Worm (Caenorhabditis elegans) whole organism, late embryonic: ENCODE results near the gene clec-208.
A peak's percentile ranks its signal among the peaks of the same experiment; 100 is the strongest.

ENCODE experiments used
- F13H6.1 ChIP-seq: sonication (generic microtip); optimal IDR thresholded peaks from 2 replicates; lab custom pipeline; 2016; ENCODE audit warnings: missing genetic modification characterization, missing compliant biosample characterization
- T23F11.4 ChIP-seq: fragments of 200-800 bp; sonication (Bioruptor generic); optimal IDR thresholded peaks from 2 replicates; lab custom pipeline; 2018; ENCODE audit warnings: mild to moderate bottlenecking, missing genetic modification characterization, missing compliant biosample characterization
- Y22D7AL.16 ChIP-seq: sonication (generic microtip); optimal IDR thresholded peaks from 2 replicates; lab custom pipeline; 2016; ENCODE audit warnings: missing genetic modification characterization, missing compliant biosample characterization
- ceh-18 ChIP-seq: sonication (generic microtip); optimal IDR thresholded peaks from 2 replicates; lab custom pipeline; 2016; ENCODE audit warnings: missing genetic modification characterization, missing compliant biosample characterization
- ceh-19 ChIP-seq: fragments of 200-800 bp; sonication (Bioruptor generic); optimal IDR thresholded peaks from 2 replicates; lab custom pipeline; 2018; ENCODE audit warnings: mild to moderate bottlenecking, missing genetic modification characterization, missing compliant biosample characterization
- ceh-31 ChIP-seq: sonication (generic microtip); optimal IDR thresholded peaks from 2 replicates; lab custom pipeline; 2016; ENCODE audit warnings: missing genetic modification characterization, missing compliant biosample characterization
- ceh-34 ChIP-seq: sonication (generic microtip); optimal IDR thresholded peaks from 2 replicates; lab custom pipeline; 2016; ENCODE audit warnings: mild to moderate bottlenecking, missing genetic modification characterization, missing compliant biosample characterization
- ceh-45 ChIP-seq: fragments of 200-800 bp; sonication (Bioruptor generic); IDR thresholded peaks from 2 replicates; pipeline ENCODE4 v1.3.6; 2022; ENCODE audit warnings: missing genetic modification reagents, missing genetic modification characterization, missing compliant biosample characterization
- ceh-6 ChIP-seq: fragments of 200-800 bp; sonication (Bioruptor generic); optimal IDR thresholded peaks from 2 replicates; lab custom pipeline; 2018; ENCODE audit warnings: mild to moderate bottlenecking, missing genetic modification characterization, missing compliant biosample characterization
- ceh-9 ChIP-seq: sonication (generic microtip); optimal IDR thresholded peaks from 2 replicates; lab custom pipeline; 2016; ENCODE audit warnings: mild to moderate bottlenecking, missing genetic modification characterization, inconsistent platforms, missing compliant biosample characterization
- dve-1 ChIP-seq: sonication (generic microtip); optimal IDR thresholded peaks from 2 replicates; lab custom pipeline; 2017; ENCODE audit warnings: antibody characterized with exemption, mild to moderate bottlenecking, missing genetic modification characterization, missing compliant biosample characterization
- ets-4 ChIP-seq: sonication (generic microtip); optimal IDR thresholded peaks from 2 replicates; lab custom pipeline; 2016; ENCODE audit warnings: missing genetic modification characterization, missing compliant biosample characterization
- eyg-1 ChIP-seq: sonication (generic microtip); optimal IDR thresholded peaks from 2 replicates; lab custom pipeline; 2016; ENCODE audit warnings: missing genotype, missing genetic modification characterization, missing compliant biosample characterization
- fax-1 ChIP-seq: sonication (generic microtip); optimal IDR thresholded peaks from 2 replicates; lab custom pipeline; 2016; ENCODE audit warnings: missing genotype, missing genetic modification characterization, missing compliant biosample characterization
- fkh-6 ChIP-seq: sonication (generic microtip); optimal IDR thresholded peaks from 2 replicates; lab custom pipeline; 2016; ENCODE audit warnings: missing genetic modification characterization, missing compliant biosample characterization
- gmeb-2 ChIP-seq: sonication (generic microtip); optimal IDR thresholded peaks from 2 replicates; lab custom pipeline; 2016; ENCODE audit warnings: missing genetic modification characterization, inconsistent platforms, missing compliant biosample characterization
- hlh-13 ChIP-seq: fragments of 200-800 bp; sonication (Bioruptor generic); optimal IDR thresholded peaks from 2 replicates; lab custom pipeline; 2018; ENCODE audit warnings: mild to moderate bottlenecking, missing genetic modification characterization, missing compliant biosample characterization
- hlh-6 ChIP-seq: sonication (generic microtip); optimal IDR thresholded peaks from 2 replicates; lab custom pipeline; 2016; ENCODE audit warnings: missing genotype, missing genetic modification characterization, missing compliant biosample characterization
- hlh-8 ChIP-seq: sonication (generic microtip); optimal IDR thresholded peaks from 2 replicates; lab custom pipeline; 2016; ENCODE audit warnings: missing genotype, missing genetic modification characterization, missing compliant biosample characterization
- madf-2 ChIP-seq: sonication (generic microtip); optimal IDR thresholded peaks from 2 replicates; lab custom pipeline; 2017; ENCODE audit warnings: missing genetic modification characterization, missing compliant biosample characterization
- nfya-1 ChIP-seq: sonication (generic microtip); optimal IDR thresholded peaks from 2 replicates; lab custom pipeline; 2017; ENCODE audit warnings: missing genetic modification characterization, mild to moderate bottlenecking, missing compliant biosample characterization, antibody characterized with exemption, moderate library complexity
- nhr-11 ChIP-seq: fragments of 150-350 bp; optimal IDR thresholded peaks from 2 replicates; lab custom pipeline; 2014; ENCODE audit warnings: missing biosample characterization, missing genetic modification characterization
- pha-2 ChIP-seq: sonication (generic microtip); optimal IDR thresholded peaks from 2 replicates; lab custom pipeline; 2017; ENCODE audit warnings: mild to moderate bottlenecking, missing genetic modification characterization, missing compliant biosample characterization
- pha-4 ChIP-seq: fragments of 150-350 bp; optimal IDR thresholded peaks from 2 replicates; lab custom pipeline; 2018; ENCODE audit warnings: missing biosample characterization, missing genetic modification reagents, missing genetic modification characterization
- pqm-1 ChIP-seq: sonication (generic microtip); optimal IDR thresholded peaks from 2 replicates; lab custom pipeline; 2016; ENCODE audit warnings: missing genetic modification characterization, missing compliant biosample characterization
- pros-1 ChIP-seq: fragments of 150-350 bp; optimal IDR thresholded peaks from 2 replicates; lab custom pipeline; 2014; ENCODE audit warnings: missing biosample characterization, missing genetic modification reagents, missing genetic modification characterization
- ref-2 ChIP-seq: sonication (generic microtip); optimal IDR thresholded peaks from 2 replicates; lab custom pipeline; 2016; ENCODE audit warnings: missing genetic modification characterization, missing compliant biosample characterization
- sdc-2 ChIP-seq: sonication (generic microtip); optimal IDR thresholded peaks from 2 replicates; lab custom pipeline; 2016; ENCODE audit warnings: missing genotype, missing genetic modification characterization, missing compliant biosample characterization
- sox-4 ChIP-seq: sonication (generic microtip); optimal IDR thresholded peaks from 2 replicates; lab custom pipeline; 2017; ENCODE audit warnings: mild to moderate bottlenecking, missing genetic modification characterization, inconsistent platforms, missing compliant biosample characterization
- tbx-2 ChIP-seq: sonication (generic microtip); optimal IDR thresholded peaks from 2 replicates; lab custom pipeline; 2016; ENCODE audit warnings: missing genetic modification characterization, missing compliant biosample characterization
- tbx-7 ChIP-seq: sonication (generic microtip); optimal IDR thresholded peaks from 2 replicates; lab custom pipeline; 2016; ENCODE audit warnings: missing genotype, missing genetic modification characterization, missing compliant biosample characterization
- ttx-3 ChIP-seq: sonication (generic microtip); optimal IDR thresholded peaks from 2 replicates; lab custom pipeline; 2016; ENCODE audit warnings: missing genetic modification reagents, missing genetic modification characterization, missing compliant biosample characterization
- unc-42 ChIP-seq: sonication (generic microtip); optimal IDR thresholded peaks from 2 replicates; lab custom pipeline; 2016; ENCODE audit warnings: missing genotype, missing genetic modification characterization, missing compliant biosample characterization
- unc-55 ChIP-seq: sonication (generic microtip); optimal IDR thresholded peaks from 2 replicates; lab custom pipeline; 2017; ENCODE audit warnings: missing biosample characterization, missing genetic modification reagents, missing genetic modification characterization

The clec-208 gene

DNA sequence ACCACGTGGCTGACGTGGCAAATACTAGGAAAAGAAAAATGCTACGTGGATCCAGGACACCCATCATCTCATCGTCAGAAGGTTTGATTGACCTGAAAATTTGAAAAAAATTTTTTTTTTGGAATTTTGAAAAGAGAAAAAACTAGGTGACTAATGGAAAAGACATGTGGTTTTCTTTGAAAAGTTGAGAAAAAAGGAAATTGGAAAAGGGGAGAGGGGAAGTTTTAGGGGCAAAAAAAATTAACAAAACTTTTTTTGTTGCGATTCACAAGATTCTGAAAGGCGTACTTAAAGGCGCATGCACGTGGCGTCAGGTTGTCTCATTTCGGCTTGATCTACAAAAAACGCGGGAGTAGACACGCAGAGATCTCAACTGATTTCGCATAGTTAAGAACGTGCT, 24.9 kb upstream of the clec-208 start, which contains the start of gene Y40B10A.9:
TSS of gene Y40B10A.9 (minus strand) at position 101 of the 400 bp plus-strand sequence.
- TF ChIP-seq madf-2 (tag; lab: Kevin White, UChicago) (no peak), sox-4 (tag; lab: Kevin White, UChicago) (no peak), pqm-1 (no peak), dve-1 (tag; lab: Kevin White, UChicago) (no peak), unc-42 (no peak), ceh-6 (GFP tag; lab: Kevin White, UChicago) (no peak), pha-4 (tag; lab: Kevin White, UChicago) (no peak), T23F11.4 (no peak), tbx-7 (tag; lab: Kevin White, UChicago) (no peak), ceh-45 (GFP tag; lab: Robert Waterston, UW) (no peak), hlh-6 (tag; lab: Kevin White, UChicago) (no peak), pha-2 (tag; lab: Kevin White, UChicago) (no peak)
- TF ChIP-seq, all 69 proteins: peak for 0

DNA sequence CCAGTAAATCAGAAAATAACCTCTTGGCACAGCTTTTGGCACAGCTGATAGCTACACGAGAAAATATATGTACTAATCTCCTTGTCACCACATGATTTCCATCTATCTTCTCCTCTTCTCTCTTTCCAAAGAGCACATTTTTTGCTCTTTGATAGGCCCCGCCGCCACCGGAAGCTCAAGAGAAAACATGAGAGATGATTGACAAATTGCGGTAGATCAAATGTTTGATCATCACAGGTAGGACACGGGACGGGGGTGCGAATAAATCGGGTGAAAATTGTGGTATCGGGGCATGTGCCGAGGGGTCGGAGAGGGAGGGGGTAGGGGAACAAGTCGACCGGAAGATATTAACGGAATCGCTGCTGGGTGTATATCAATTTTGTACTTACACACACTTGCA, 21.7 kb upstream of the clec-208 start:
- TF ChIP-seq ceh-18 (tag; lab: Kevin White, UChicago) (peak; percentile 17), ceh-19 (GFP tag; lab: Kevin White, UChicago) (no peak), unc-55 (GFP tag; lab: Kevin White, UChicago) (peak; percentile 50), gmeb-2 (no peak)

DNA sequence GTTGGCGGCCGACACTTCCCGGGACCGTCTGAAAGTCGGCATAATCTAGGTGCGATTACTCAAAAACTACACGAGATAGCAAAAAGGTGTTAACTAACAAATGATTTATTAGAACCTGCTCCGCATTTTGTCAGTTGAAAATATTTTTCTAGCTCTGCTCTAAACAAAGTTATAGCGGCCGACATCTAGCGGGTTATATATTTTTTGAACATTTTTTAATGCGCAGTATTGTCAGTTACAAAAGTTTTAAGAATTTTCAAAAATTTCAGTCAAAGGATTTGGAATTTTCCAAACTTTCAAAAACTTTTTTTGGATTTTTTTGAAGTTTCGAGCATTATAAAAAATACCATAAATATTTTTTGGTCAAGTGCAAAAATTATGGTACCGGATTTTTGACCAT, 16.5 kb upstream of the clec-208 start:
- TF ChIP-seq eyg-1 (tag; lab: Kevin White, UChicago) (no peak), hlh-13 (GFP tag; lab: Kevin White, UChicago) (no peak), pros-1 (tag; lab: Kevin White, UChicago) (no peak), tbx-2 (tag; lab: Kevin White, UChicago) (no peak), T23F11.4 (no peak), ttx-3 (tag; lab: Kevin White, UChicago) (no peak)

DNA sequence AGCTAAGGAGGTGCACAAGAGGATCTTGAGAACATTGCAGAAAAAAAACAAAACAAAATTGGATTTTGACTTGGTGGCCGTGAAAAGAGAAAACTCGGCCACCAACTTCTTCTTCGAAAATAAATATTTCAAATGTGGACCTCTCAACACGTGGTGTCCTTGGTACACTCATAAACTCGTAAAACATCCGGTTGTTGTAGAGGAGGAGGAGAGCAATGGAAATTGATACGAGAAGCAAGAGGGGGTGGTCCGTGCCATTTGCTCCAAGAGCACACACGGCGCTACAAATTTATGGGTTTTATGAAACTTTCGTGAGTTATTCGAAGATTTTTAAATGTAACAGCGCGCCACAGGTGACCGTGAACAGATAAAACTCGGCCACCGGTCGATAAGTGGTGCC, 15.9 kb upstream of the clec-208 start:
- TF ChIP-seq fkh-6 (tag; lab: Kevin White, UChicago) (no peak), hlh-8 (tag; lab: Kevin White, UChicago) (peak; percentile 16)

DNA sequence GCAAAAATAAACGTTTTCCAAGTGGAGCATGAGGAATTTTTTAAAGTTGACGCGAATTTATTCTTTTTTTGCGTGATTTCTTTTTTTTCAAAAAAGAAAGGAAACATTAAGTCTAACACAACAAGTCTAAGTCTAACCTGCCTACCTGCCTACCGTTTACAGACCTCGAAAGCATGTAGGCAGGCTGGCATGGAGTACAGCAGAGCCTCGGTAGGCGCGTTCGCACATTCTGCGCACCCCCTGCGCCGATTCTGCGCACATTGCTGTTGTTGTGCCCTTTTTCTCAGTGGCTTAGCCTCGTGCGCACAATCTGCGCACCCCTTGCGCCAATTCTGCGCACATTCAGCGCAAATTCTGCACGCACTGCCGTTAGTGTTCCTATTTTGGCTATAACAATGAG, 13.9 kb upstream of the clec-208 start:
- no peak for TF ChIP-seq hlh-6 (tag; lab: Kevin White, UChicago)
- TF ChIP-seq F13H6.1 = no peak
- TF ChIP-seq sdc-2 (tag; lab: Kevin White, UChicago) = no peak
- TF ChIP-seq ceh-31 = no peak
- no peak for TF ChIP-seq fkh-6 (tag; lab: Kevin White, UChicago)
- TF ChIP-seq fax-1 (tag; lab: Kevin White, UChicago) = no peak
- no peak for TF ChIP-seq nfya-1
- TF ChIP-seq Y22D7AL.16 (tag; lab: Kevin White, UChicago) = no peak
- no peak for TF ChIP-seq ets-4 (tag; lab: Kevin White, UChicago)
- TF ChIP-seq ref-2 (tag; lab: Kevin White, UChicago) = no peak
- no peak for TF ChIP-seq eyg-1 (tag; lab: Kevin White, UChicago)
- no peak for TF ChIP-seq hlh-13 (GFP tag; lab: Kevin White, UChicago)
- TF ChIP-seq nhr-11 (tag; lab: Kevin White, UChicago) = no peak
- no peak for TF ChIP-seq ceh-9
- TF ChIP-seq ceh-34 (tag; lab: Kevin White, UChicago) = no peak
